Fruit fly (Drosophila melanogaster) S2 (cell line): ENCODE results near the gene yrt.

ENCODE experiments used
- CG8478 ChIP-seq: fragments of >200 bp; optimal IDR thresholded peaks from 2 replicates; lab custom pipeline; 2018
- CTCF ChIP-seq, 2 experiments: fragments of >200 bp; optimal IDR thresholded peaks; 2 replicates each; lab custom pipeline; 2018

DNA sequence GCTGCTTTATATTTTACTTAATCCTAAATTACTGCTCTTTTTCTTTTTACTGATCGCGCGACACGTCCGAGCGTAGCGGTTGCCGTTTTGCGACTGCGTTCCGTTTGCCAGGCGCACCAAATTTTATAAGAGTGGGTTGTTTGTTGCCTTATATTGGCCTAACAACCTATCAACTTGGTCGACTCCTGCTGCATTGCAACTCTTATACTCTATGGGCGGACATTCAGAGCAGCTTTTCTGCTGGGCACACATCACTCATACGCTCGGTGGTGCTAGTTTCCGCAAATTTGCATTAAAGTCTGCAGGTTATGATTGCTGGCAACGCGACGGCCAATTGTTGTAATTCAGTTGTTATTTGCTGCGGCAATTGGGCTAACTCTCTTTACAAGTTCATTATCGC is 19.6 kb downstream of the yrt start, which contains the start of gene yellow-e:
- no peak for TF ChIP-seq CG8478 (lab: Kevin White, UChicago)
- TF ChIP-seq CTCF (optimal IDR thresholded peaks at IDR 0.05; lab: Kevin White, UChicago), result no peak
